Fruit fly (Drosophila melanogaster) whole organism, embryonic: ENCODE measurements around the gene ghi.

Experiments used
- Abd-B ChIP-seq: fragments of 200-800 bp; sonication (Bioruptor generic); optimal IDR thresholded peaks from 2 replicates; lab custom pipeline; 2018; ENCODE audit warnings: missing biosample characterization, mild to moderate bottlenecking, missing genetic modification characterization, moderate library complexity
- Adf1 ChIP-seq: fragments of 200-800 bp; sonication (Bioruptor generic); IDR thresholded peaks from 2 replicates; pipeline ENCODE4 v1.3.6; 2022; ENCODE audit warnings: missing biosample characterization, missing genetic modification characterization
- CG10274 ChIP-seq: fragments of 200-800 bp; sonication (Bioruptor generic); optimal IDR thresholded peaks from 3 replicates; lab custom pipeline; 2017; ENCODE audit warnings: missing biosample characterization, mild to moderate bottlenecking, missing genetic modification characterization
- CG11093 ChIP-seq: fragments of 200-800 bp; sonication (Bioruptor generic); IDR thresholded peaks from 3 replicates; pipeline ENCODE4 v1.3.6; 2022; ENCODE audit warnings: missing biosample characterization, missing genetic modification characterization
- CG11504 ChIP-seq: fragments of 200-800 bp; sonication (Bioruptor generic); optimal IDR thresholded peaks from 3 replicates; lab custom pipeline; 2019; ENCODE audit warnings: missing biosample characterization, mild to moderate bottlenecking, missing genetic modification characterization, moderate library complexity
- CG12104 ChIP-seq: fragments of 200-800 bp; sonication (Bioruptor generic); optimal IDR thresholded peaks from 3 replicates; lab custom pipeline; 2016; ENCODE audit warnings: missing biosample characterization, missing genetic modification characterization
- CG12219 ChIP-seq: fragments of 200-800 bp; sonication (Bioruptor generic); optimal IDR thresholded peaks from 3 replicates; lab custom pipeline; 2018; ENCODE audit warnings: missing biosample characterization, mild to moderate bottlenecking, missing genetic modification characterization
- CG12299 ChIP-seq: fragments of 200-800 bp; sonication (Bioruptor generic); optimal IDR thresholded peaks from 2 replicates; lab custom pipeline; 2018; ENCODE audit warnings: missing biosample characterization, mild to moderate bottlenecking, missing genetic modification characterization
- CG14965 ChIP-seq: fragments of 200-800 bp; sonication (Bioruptor generic); optimal IDR thresholded peaks from 2 replicates; lab custom pipeline; 2016; ENCODE audit warnings: missing biosample characterization, missing genetic modification characterization, borderline replicate concordance
- CG1603 ChIP-seq: fragments of 200-800 bp; sonication (Bioruptor generic); optimal IDR thresholded peaks from 2 replicates; lab custom pipeline; 2019; ENCODE audit warnings: missing biosample characterization, mild to moderate bottlenecking, missing genetic modification characterization, moderate library complexity
- CG16779 ChIP-seq: fragments of 200-800 bp; sonication (Bioruptor generic); IDR thresholded peaks from 2 replicates; pipeline ENCODE4 v1.3.6; 2022; ENCODE audit warnings: missing biosample characterization, missing genetic modification characterization
- CG16863 ChIP-seq: fragments of 200-800 bp; sonication (Bioruptor generic); optimal IDR thresholded peaks from 3 replicates; lab custom pipeline; 2016; ENCODE audit warnings: missing biosample characterization, missing genetic modification characterization
- CG17186 ChIP-seq: fragments of 200-800 bp; sonication (Bioruptor generic); optimal IDR thresholded peaks from 3 replicates; lab custom pipeline; 2017; ENCODE audit warnings: missing biosample characterization, missing genetic modification reagents, missing genetic modification characterization
- CG18599 ChIP-seq: fragments of 200-800 bp; sonication (Bioruptor generic); optimal IDR thresholded peaks from 3 replicates; lab custom pipeline; 2017; ENCODE audit warnings: missing biosample characterization, missing genetic modification characterization, mild to moderate bottlenecking, moderate library complexity, missing genetic modification reagents
- CG3847 ChIP-seq: fragments of 200-800 bp; sonication (Bioruptor generic); IDR thresholded peaks from 2 replicates; pipeline ENCODE4 v1.3.6; 2022; ENCODE audit warnings: missing biosample characterization, missing genetic modification characterization
- CG42726 ChIP-seq: fragments of 200-800 bp; sonication (Bioruptor generic); IDR thresholded peaks from 2 replicates; pipeline ENCODE4 v1.3.6; 2022; ENCODE audit warnings: missing biosample characterization, missing genetic modification characterization; ENCODE audit not compliant: partially characterized antibody
- CG4404 ChIP-seq: fragments of 200-800 bp; sonication (Bioruptor generic); IDR thresholded peaks from 2 replicates; pipeline ENCODE4 v1.3.6; 2022; ENCODE audit warnings: missing biosample characterization, missing genetic modification characterization
- CG5180 ChIP-seq: fragments of 200-800 bp; sonication (Bioruptor generic); optimal IDR thresholded peaks from 3 replicates; lab custom pipeline; 2017; ENCODE audit warnings: missing biosample characterization, missing genetic modification characterization, mild to moderate bottlenecking, moderate library complexity, missing genetic modification reagents
- CG7745 ChIP-seq: fragments of 200-800 bp; sonication (Bioruptor generic); optimal IDR thresholded peaks from 2 replicates; lab custom pipeline; 2018; ENCODE audit warnings: missing biosample characterization, mild to moderate bottlenecking, missing genetic modification characterization, moderate library complexity
- CG7987 ChIP-seq: fragments of 200-800 bp; sonication (Bioruptor generic); optimal IDR thresholded peaks from 2 replicates; lab custom pipeline; 2018; ENCODE audit warnings: missing biosample characterization, mild to moderate bottlenecking, missing genetic modification characterization, moderate library complexity
- Chrac-16 ChIP-seq: fragments of 200-800 bp; sonication (Bioruptor generic); optimal IDR thresholded peaks from 3 replicates; lab custom pipeline; 2016; ENCODE audit warnings: missing biosample characterization, missing genetic modification characterization
- H2.0 ChIP-seq: fragments of 200-800 bp; sonication (Bioruptor generic); IDR thresholded peaks from 2 replicates; pipeline ENCODE4 v1.3.6; 2022; ENCODE audit warnings: missing biosample characterization, missing genetic modification characterization
- HLH54F ChIP-seq: fragments of 200-800 bp; sonication (Bioruptor generic); optimal IDR thresholded peaks from 3 replicates; lab custom pipeline; 2016; ENCODE audit warnings: missing biosample characterization, missing genetic modification characterization
- Hand ChIP-seq: fragments of 200-800 bp; sonication (Bioruptor generic); optimal IDR thresholded peaks from 2 replicates; lab custom pipeline; 2017; ENCODE audit warnings: mild to moderate bottlenecking, missing biosample characterization, missing genetic modification reagents, missing genetic modification characterization
- Hmx ChIP-seq: fragments of 200-800 bp; sonication (Bioruptor generic); optimal IDR thresholded peaks from 2 replicates; lab custom pipeline; 2016; ENCODE audit warnings: missing biosample characterization, missing genetic modification characterization
- Hr78 ChIP-seq, 2 experiments: fragments of 200-800 bp in 1 of 2; fragments of >200 bp in 1 of 2; sonication (Bioruptor generic) in 1 of 2; optimal IDR thresholded peaks; 2 replicates each; lab custom pipeline; 2017 to 2019; ENCODE audit warnings: missing biosample characterization in 2 of 2, missing genetic modification characterization in 2 of 2, mild to moderate bottlenecking in 1 of 2, moderate library complexity in 1 of 2
- Mad ChIP-seq: fragments of 200-800 bp; sonication (Bioruptor generic); optimal IDR thresholded peaks from 2 replicates; lab custom pipeline; 2016; ENCODE audit warnings: missing biosample characterization, missing genetic modification characterization
- Max ChIP-seq: fragments of 200-800 bp; sonication (Bioruptor generic); optimal IDR thresholded peaks from 2 replicates; lab custom pipeline; 2016; ENCODE audit warnings: missing biosample characterization, mild to moderate bottlenecking, missing genetic modification characterization
- Med ChIP-seq: fragments of 200-800 bp; sonication (Bioruptor generic); peaks from one replicate; lab custom pipeline; 2016; ENCODE audit warnings: missing biosample characterization, missing genetic modification characterization, mild to moderate bottlenecking, inconsistent platforms, moderate library complexity
- NC2β ChIP-seq: fragments of 200-800 bp; sonication (Bioruptor generic); optimal IDR thresholded peaks from 2 replicates; lab custom pipeline; 2016; ENCODE audit warnings: missing biosample characterization, missing genetic modification characterization
- Nf-YC ChIP-seq: fragments of 200-800 bp; optimal IDR thresholded peaks from 3 replicates; lab custom pipeline; 2019; ENCODE audit warnings: missing biosample characterization, mild to moderate bottlenecking, missing genetic modification characterization, moderate library complexity
- Oli ChIP-seq: fragments of 200-800 bp; sonication (Bioruptor generic); optimal IDR thresholded peaks from 2 replicates; lab custom pipeline; 2018; ENCODE audit warnings: missing biosample characterization, mild to moderate bottlenecking, missing genetic modification characterization, moderate library complexity
- ab ChIP-seq: fragments of 200-800 bp; sonication (Bioruptor generic); optimal IDR thresholded peaks from 2 replicates; lab custom pipeline; 2016; ENCODE audit warnings: missing biosample characterization, missing genetic modification characterization
- ato ChIP-seq: fragments of 200-800 bp; sonication (Bioruptor generic); IDR thresholded peaks from 2 replicates; pipeline ENCODE4 v1.3.6; 2022; ENCODE audit warnings: missing biosample characterization, missing genetic modification characterization; ENCODE audit not compliant: partially characterized antibody
- croc ChIP-seq: fragments of 200-800 bp; sonication (Bioruptor generic); conservative IDR thresholded peaks from 3 replicates; pipeline ENCODE4 v1.3.6; 2022; ENCODE audit warnings: missing biosample characterization, missing genetic modification characterization
- emc ChIP-seq: fragments of 200-800 bp; sonication (Bioruptor generic); optimal IDR thresholded peaks from 2 replicates; lab custom pipeline; 2016; ENCODE audit warnings: missing biosample characterization, missing genetic modification characterization
- en ChIP-seq: fragments of 200-800 bp; sonication (Bioruptor generic); optimal IDR thresholded peaks from 2 replicates; lab custom pipeline; 2016; ENCODE audit warnings: missing biosample characterization, missing genetic modification characterization
- eyg ChIP-seq: fragments of 200-800 bp; sonication (Bioruptor generic); optimal IDR thresholded peaks from 3 replicates; lab custom pipeline; 2016; ENCODE audit warnings: missing biosample characterization, missing genetic modification characterization
- gfzf ChIP-seq: fragments of 200-800 bp; sonication (Bioruptor generic); optimal IDR thresholded peaks from 2 replicates; lab custom pipeline; 2016; ENCODE audit warnings: missing biosample characterization, mild to moderate bottlenecking, missing genetic modification characterization, moderate library complexity
- gro ChIP-seq: fragments of 200-800 bp; sonication (Bioruptor generic); optimal IDR thresholded peaks from 2 replicates; lab custom pipeline; 2016; ENCODE audit warnings: missing biosample characterization, missing genetic modification characterization
- hbn ChIP-seq: fragments of 200-800 bp; sonication (Bioruptor generic); IDR thresholded peaks from 2 replicates; pipeline ENCODE4 v1.3.6; 2022; ENCODE audit warnings: missing biosample characterization, missing genetic modification characterization; ENCODE audit not compliant: partially characterized antibody
- inv ChIP-seq: fragments of 200-800 bp; sonication (Bioruptor generic); IDR thresholded peaks from 2 replicates; pipeline ENCODE4 v1.3.6; 2022; ENCODE audit warnings: missing biosample characterization, missing genetic modification characterization; ENCODE audit not compliant: partially characterized antibody
- mam ChIP-seq: fragments of 200-800 bp; sonication (Bioruptor generic); optimal IDR thresholded peaks from 3 replicates; lab custom pipeline; 2016; ENCODE audit warnings: missing biosample characterization, missing genetic modification characterization
- phol ChIP-seq: fragments of 200-800 bp; sonication (Bioruptor generic); optimal IDR thresholded peaks from 3 replicates; lab custom pipeline; 2018; ENCODE audit warnings: missing biosample characterization, mild to moderate bottlenecking, missing genetic modification characterization, moderate library complexity
- ranshi ChIP-seq: fragments of 200-800 bp; sonication (Bioruptor generic); IDR thresholded peaks from 2 replicates; pipeline ENCODE4 v1.3.6; 2022; ENCODE audit warnings: missing biosample characterization, missing genetic modification characterization
- rib ChIP-seq: fragments of 200-800 bp; sonication (Bioruptor generic); IDR thresholded peaks from 2 replicates; pipeline ENCODE4 v1.3.6; 2022; ENCODE audit warnings: missing biosample characterization, missing genetic modification characterization
- run ChIP-seq: fragments of 200-800 bp; sonication (Bioruptor generic); optimal IDR thresholded peaks from 3 replicates; lab custom pipeline; 2018; ENCODE audit warnings: missing biosample characterization, mild to moderate bottlenecking, missing genetic modification characterization
- salm ChIP-seq: fragments of 200-800 bp; sonication (Bioruptor generic); optimal IDR thresholded peaks from 2 replicates; lab custom pipeline; 2018; ENCODE audit warnings: missing biosample characterization, mild to moderate bottlenecking, missing genetic modification characterization
- sqz ChIP-seq: fragments of 200-800 bp; sonication (Bioruptor generic); optimal IDR thresholded peaks from 3 replicates; lab custom pipeline; 2018; ENCODE audit warnings: missing biosample characterization, mild to moderate bottlenecking, missing genetic modification characterization
- tup ChIP-seq: fragments of 200-800 bp; sonication (Bioruptor generic); optimal IDR thresholded peaks from 2 replicates; lab custom pipeline; 2016; ENCODE audit warnings: missing biosample characterization, mild to moderate bottlenecking, missing genetic modification characterization, moderate library complexity

ghi gene

DNA sequence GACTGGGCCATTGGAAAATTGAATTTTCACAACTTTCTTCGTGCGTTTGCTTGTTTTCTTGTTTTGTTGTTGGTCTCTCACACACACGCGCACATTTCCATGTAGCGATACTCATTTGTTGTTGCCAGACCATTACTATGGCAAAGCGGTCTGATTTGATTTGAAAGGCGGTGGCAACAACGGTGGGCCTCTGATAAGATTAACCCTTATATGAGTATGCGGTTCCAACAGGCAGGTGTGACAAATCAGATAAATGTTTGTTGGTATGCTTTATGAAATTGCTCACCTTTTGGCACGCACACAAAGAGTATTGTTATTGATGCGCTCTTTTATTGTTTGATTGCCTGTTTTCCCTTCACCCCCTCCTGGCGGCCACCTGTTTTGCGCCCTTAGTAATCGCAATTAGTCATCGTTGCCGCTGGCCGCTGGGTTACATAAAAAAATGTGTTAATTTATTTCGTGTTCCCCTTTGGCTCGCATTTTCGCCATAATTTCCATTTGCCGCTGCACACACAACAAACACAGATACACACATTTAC, 4.4 kb upstream of the ghi start (continued):
- no peak for TF ChIP-seq inv (GFP tag; lab: Robert Waterston, UW)
- no peak for TF ChIP-seq tup (GFP tag; lab: Kevin White, UChicago)
- no peak for TF ChIP-seq ab
- no peak for TF ChIP-seq ranshi (GFP tag; lab: Robert Waterston, UW)
- no peak for TF ChIP-seq CG42726 (GFP tag; lab: Robert Waterston, UW)
- TF ChIP-seq run (tag; lab: Kevin White, UChicago) = no peak
- TF ChIP-seq Hand (GFP tag; lab: Kevin White, UChicago) = no peak
- no peak for TF ChIP-seq Nf-YC (tag; lab: Kevin White, UChicago)
- no peak for TF ChIP-seq croc (GFP tag; lab: Robert Waterston, UW)
- no peak for TF ChIP-seq CG12104 (GFP tag; lab: Kevin White, UChicago)
- TF ChIP-seq CG11504 = no peak
- no peak for TF ChIP-seq NC2β
- no peak for TF ChIP-seq CG11093 (GFP tag; lab: Robert Waterston, UW)
- no peak for TF ChIP-seq CG7745
- no peak for TF ChIP-seq CG5180 (GFP tag; lab: Kevin White, UChicago)
- peak in 1 of 2 experiments; percentile 44 for TF ChIP-seq Hr78 (GFP tag; optimal IDR thresholded peaks at IDR 0.05; lab: Kevin White, UChicago)
- TF ChIP-seq emc (GFP tag; lab: Kevin White, UChicago) = no peak
- no peak for TF ChIP-seq CG10274 (GFP tag; lab: Kevin White, UChicago)
- TF ChIP-seq CG3847 (GFP tag; lab: Robert Waterston, UW) = no peak
- no peak for TF ChIP-seq CG12299 (tag; lab: Kevin White, UChicago)
- no peak for TF ChIP-seq eyg (GFP tag; lab: Kevin White, UChicago)
- no peak for TF ChIP-seq CG17186 (GFP tag; lab: Kevin White, UChicago)
- no peak for TF ChIP-seq CG12219
- peak; percentile 6 for TF ChIP-seq Abd-B (GFP tag; lab: Kevin White, UChicago)
- TF ChIP-seq H2.0 = no peak
- no peak for TF ChIP-seq Hmx (GFP tag; lab: Kevin White, UChicago)
- TF ChIP-seq Mad = no peak
- TF ChIP-seq CG16863 (GFP tag; lab: Kevin White, UChicago) = no peak
- TF ChIP-seq CG18599 (GFP tag; lab: Kevin White, UChicago) = peak; percentile 50
- TF ChIP-seq mam = no peak
- no peak for TF ChIP-seq CG1603 (tag; lab: Kevin White, UChicago)
- TF ChIP-seq hbn (GFP tag; lab: Robert Waterston, UW) = no peak
- TF ChIP-seq Max = no peak
- peak; percentile 45 for TF ChIP-seq gro (GFP tag; lab: Kevin White, UChicago)
- no peak for TF ChIP-seq phol (tag; lab: Kevin White, UChicago)
- TF ChIP-seq CG7987 (GFP tag; lab: Kevin White, UChicago) = no peak
- TF ChIP-seq en (GFP tag; lab: Kevin White, UChicago) = no peak
- TF ChIP-seq Oli (tag; lab: Kevin White, UChicago) = no peak
- TF ChIP-seq gfzf (GFP tag; lab: Kevin White, UChicago) = no peak
- peak; percentile 23; the same call in 1 of the 2 replicates for TF ChIP-seq rib
- TF ChIP-seq HLH54F (GFP tag; lab: Kevin White, UChicago) = no peak
- no peak for TF ChIP-seq Chrac-16 (GFP tag; lab: Kevin White, UChicago)
- no peak for TF ChIP-seq CG14965 (GFP tag; lab: Kevin White, UChicago)
- no peak for TF ChIP-seq ato (GFP tag; lab: Robert Waterston, UW)
- TF ChIP-seq CG16779 (GFP tag; lab: Robert Waterston, UW) = no peak
- TF ChIP-seq Med (GFP tag; lab: Kevin White, UChicago) = peak; percentile 82
- TF ChIP-seq salm (tag; lab: Kevin White, UChicago) = no peak
- peak; percentile 28 for TF ChIP-seq sqz (GFP tag; lab: Kevin White, UChicago)
- no peak for TF ChIP-seq Adf1
- TF ChIP-seq CG4404 (GFP tag; lab: Robert Waterston, UW) = no peak
